Worm (Caenorhabditis elegans) whole organism, L3 larva: ENCODE results near the gene K07B1.7.

ENCODE experiments used
- aly-2 ChIP-seq: fragments of 150-350 bp; optimal IDR thresholded peaks from 2 replicates; lab custom pipeline; 2014; ENCODE audit warnings: missing biosample characterization, missing genetic modification characterization
- egl-27 ChIP-seq: sonication (generic microtip); optimal IDR thresholded peaks from 4 replicates; lab custom pipeline; 2017; ENCODE audit warnings: missing biosample characterization, missing genetic modification reagents, missing genetic modification characterization
- elt-2 ChIP-seq: sonication (generic microtip); optimal IDR thresholded peaks from 2 replicates; lab custom pipeline; 2016; ENCODE audit warnings: missing genetic modification reagents, mild to moderate bottlenecking, missing genetic modification characterization, missing compliant biosample characterization
- elt-3 ChIP-seq, 3 experiments: fragments of 150-350 bp in 1 of 3; sonication (generic microtip) in 2 of 3; optimal IDR thresholded peaks; 2 replicates in 2 of 3; 4 replicates in 1 of 3; lab custom pipeline; 2014 to 2017; ENCODE audit warnings: missing biosample characterization in 3 of 3, missing genetic modification characterization in 3 of 3
- fkh-10 ChIP-seq: sonication (generic microtip); optimal IDR thresholded peaks from 2 replicates; lab custom pipeline; 2017; ENCODE audit warnings: missing biosample characterization, missing genetic modification reagents, missing genetic modification characterization
- mml-1 ChIP-seq: fragments of 150-350 bp; sonication (generic microtip); optimal IDR thresholded peaks from 3 replicates; lab custom pipeline; 2014; ENCODE audit warnings: missing biosample characterization, missing genetic modification characterization
- nhr-28 ChIP-seq: fragments of 150-350 bp; optimal IDR thresholded peaks from 2 replicates; lab custom pipeline; 2014; ENCODE audit warnings: missing biosample characterization, missing genetic modification characterization

- TF ChIP-seq aly-2 (tag; lab: Kevin White, UChicago): no peak
- TF ChIP-seq elt-3 (tag; optimal IDR thresholded peaks at IDR 0.05; lab: Kevin White, UChicago): no peak
- no peak for TF ChIP-seq fkh-10 (GFP tag; lab: Kevin White, UChicago)
- TF ChIP-seq elt-2 (tag; lab: Kevin White, UChicago): no peak
- TF ChIP-seq nhr-28 (tag; lab: Kevin White, UChicago): no peak
- no peak for TF ChIP-seq mml-1 (tag; lab: Kevin White, UChicago)
- TF ChIP-seq egl-27: no peak
Measured at ce11 chrV:9355371-9355770, 8.6 kb upstream of the K07B1.7 start, which contains the start of gene ttr-40.
